Worm (Caenorhabditis elegans): ENCODE data around the gene C15C8.6.

Gene C15C8.6

DNA sequence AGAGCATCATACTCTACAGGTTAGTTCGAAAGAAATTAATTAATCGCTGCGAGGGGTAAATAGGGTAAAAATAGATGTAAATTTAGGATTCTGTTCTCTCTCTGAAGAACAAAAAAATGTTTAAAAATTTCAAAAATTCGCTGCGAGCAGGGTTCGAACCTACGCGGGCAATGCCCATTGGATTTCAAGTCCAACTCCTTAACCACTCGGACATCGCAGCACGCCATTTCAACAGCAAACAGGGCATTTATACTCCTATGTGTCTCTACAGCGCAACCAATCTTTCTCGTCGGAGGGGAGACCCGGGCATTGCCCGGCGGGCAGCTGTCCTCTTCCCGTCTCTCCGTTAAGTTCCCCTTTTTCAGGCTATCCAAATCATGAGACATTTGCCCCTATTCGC is 28.9 kb upstream of the C15C8.6 start (continued):
- TF ChIP-seq fkh-3 (tag; optimal IDR thresholded peaks at IDR 0.05): no peak
- TF ChIP-seq die-1 (tag; optimal IDR thresholded peaks at IDR 0.05): peak; percentile 89
- TF ChIP-seq ztf-28 (GFP tag; IDR thresholded peaks at IDR 0.05): no peak
- TF ChIP-seq D2030.7 (GFP tag; IDR thresholded peaks at IDR 0.05): peak; percentile 68
- no peak for TF ChIP-seq tlf-1 (GFP tag; optimal IDR thresholded peaks at IDR 0.05)
- no peak for TF ChIP-seq F39B2.1 (GFP tag; IDR thresholded peaks at IDR 0.05)
- no peak for TF ChIP-seq xnd-1 (tag; optimal IDR thresholded peaks at IDR 0.05)
- TF ChIP-seq attf-6 (GFP tag; IDR thresholded peaks at IDR 0.05): no peak
- no peak for TF ChIP-seq hrde-1 (tag; optimal IDR thresholded peaks at IDR 0.05; ENCODE audit: borderline replicate concordance)
- peak; percentile 33; the same call in 1 of the 2 replicates for TF ChIP-seq Y95B8A.8 (GFP tag; IDR thresholded peaks at IDR 0.05)
- TF ChIP-seq snpc-4 (GFP tag; optimal IDR thresholded peaks at IDR 0.05): peak; percentile 44
- TF ChIP-seq snpc-4 (tag; optimal IDR thresholded peaks at IDR 0.05): peak in 1 of 4 experiments; percentile 68
- TF ChIP-seq nhr-120 (GFP tag; IDR thresholded peaks at IDR 0.05): 0 out of 2 replicates have a peak, but pooled peaks have one; percentile 61
- no peak for TF ChIP-seq bed-2 (GFP tag; IDR thresholded peaks at IDR 0.05)
- TF ChIP-seq sea-2 (GFP tag; IDR thresholded peaks at IDR 0.05): 0 out of 2 replicates have a peak, but pooled peaks have one; percentile 45
- peak; percentile 74 for TF ChIP-seq ets-4 (GFP tag; optimal IDR thresholded peaks at IDR 0.05)
- peak; percentile 72 for TF ChIP-seq mxl-1 (tag; optimal IDR thresholded peaks at IDR 0.05)
- peak; percentile 4 for TF ChIP-seq hlh-12 (tag; optimal IDR thresholded peaks at IDR 0.05)
- no peak for TF ChIP-seq dpff-1 (tag; optimal IDR thresholded peaks at IDR 0.05)
- peak; percentile 35 for TF ChIP-seq mes-4 (tag; optimal IDR thresholded peaks at IDR 0.05)
- no peak for TF ChIP-seq B0035.1 (tag; optimal IDR thresholded peaks at IDR 0.05)
- TF ChIP-seq pha-4 (tag; optimal IDR thresholded peaks at IDR 0.05): no peak
- TF ChIP-seq F33H1.4 (GFP tag; IDR thresholded peaks at IDR 0.05): no peak; the same call in 1 of the 2 replicates
- peak; percentile 44 for TF ChIP-seq K12H6.12 (tag; optimal IDR thresholded peaks at IDR 0.05)
- 0 out of 2 replicates have a peak, but pooled peaks have one; percentile 53 for TF ChIP-seq ztf-6 (GFP tag; IDR thresholded peaks at IDR 0.05)
- peak; percentile 59 for TF ChIP-seq T26A5.8 (tag; optimal IDR thresholded peaks at IDR 0.05)
- TF ChIP-seq ama-1 (optimal IDR thresholded peaks at IDR 0.05): no peak
- peak in 1 of 2 experiments; percentile 76 for TF ChIP-seq ama-1 (GFP tag; optimal IDR thresholded peaks at IDR 0.05)
- peak; percentile 17 for TF ChIP-seq nhr-27 (tag; optimal IDR thresholded peaks at IDR 0.05)
- no peak for TF ChIP-seq lin-54 (GFP tag; optimal IDR thresholded peaks at IDR 0.05)
- TF ChIP-seq madf-6 (GFP tag; IDR thresholded peaks at IDR 0.05): no peak
- TF ChIP-seq lir-1 (GFP tag; conservative IDR thresholded peaks at IDR 0.05): no peak
- peak; percentile 84 for TF ChIP-seq Y79H2A.3 (GFP tag; conservative IDR thresholded peaks at IDR 0.05)
- no peak for TF ChIP-seq ceh-100 (GFP tag; IDR thresholded peaks at IDR 0.05)
- TF ChIP-seq nfya-1 (tag; optimal IDR thresholded peaks at IDR 0.05; ENCODE audit: borderline replicate concordance, insufficient read depth): no peak
- TF ChIP-seq Y53G8AR.9 (GFP tag; conservative IDR thresholded peaks at IDR 0.05): no peak
- no peak for TF ChIP-seq madf-8 (GFP tag; conservative IDR thresholded peaks at IDR 0.05)
- peak; percentile 69 for TF ChIP-seq ZK185.1 (tag; optimal IDR thresholded peaks at IDR 0.05; ENCODE audit: poor library complexity, severe bottlenecking)
- TF ChIP-seq sdz-38 (tag; optimal IDR thresholded peaks at IDR 0.05): no peak
- TF ChIP-seq snpc-1.3 (tag; optimal IDR thresholded peaks at IDR 0.05; ENCODE audit: insufficient read depth): peak; percentile 69
- peak; percentile 78; the same call in 1 of the 2 replicates for TF ChIP-seq ceh-40 (GFP tag; IDR thresholded peaks at IDR 0.05)
- TF ChIP-seq zfh-2 (GFP tag; conservative IDR thresholded peaks at IDR 0.05): no peak
- TF ChIP-seq hmg-20 (GFP tag; IDR thresholded peaks at IDR 0.05): peak; percentile 53; the same call in 1 of the 2 replicates
- TF ChIP-seq madf-3 (GFP tag; IDR thresholded peaks at IDR 0.05): no peak
- no peak for TF ChIP-seq akir-1 (GFP tag; optimal IDR thresholded peaks at IDR 0.05)
- no peak for TF ChIP-seq F10E7.11 (tag; optimal IDR thresholded peaks at IDR 0.05)
- no peak; the same call in 1 of the 2 replicates for TF ChIP-seq hsf-1 (GFP tag; IDR thresholded peaks at IDR 0.05)
- peak; percentile 83 for TF ChIP-seq F23B12.7 (tag; optimal IDR thresholded peaks at IDR 0.05; ENCODE audit: insufficient read depth)
- TF ChIP-seq attf-5 (GFP tag; optimal IDR thresholded peaks at IDR 0.05): peak; percentile 81

All from whole organism, young adult.